Worm (Caenorhabditis elegans) whole organism, L2 larva: Measurements from ENCODE around the gene nmr-2.

Source experiments
- C34F6.9 ChIP-seq: fragments of 150-350 bp; optimal IDR thresholded peaks from 2 replicates; lab custom pipeline; 2014; ENCODE audit warnings: missing biosample characterization, missing genetic modification characterization
- F13H6.1 ChIP-seq: sonication (generic microtip); optimal IDR thresholded peaks from 2 replicates; lab custom pipeline; 2016; ENCODE audit warnings: missing genetic modification characterization, missing compliant biosample characterization
- R02D3.7 ChIP-seq: fragments of 150-350 bp; optimal IDR thresholded peaks from 2 replicates; lab custom pipeline; 2014; ENCODE audit warnings: missing biosample characterization, missing genetic modification characterization
- ZK546.5 ChIP-seq: sonication (generic microtip); optimal IDR thresholded peaks from 2 replicates; lab custom pipeline; 2017; ENCODE audit warnings: missing biosample characterization, missing genetic modification characterization
- alr-1 ChIP-seq: fragments of 150-350 bp; optimal IDR thresholded peaks from 2 replicates; lab custom pipeline; 2014; ENCODE audit warnings: missing biosample characterization, missing genetic modification characterization
- aly-2 ChIP-seq: fragments of 150-350 bp; optimal IDR thresholded peaks from 2 replicates; lab custom pipeline; 2014; ENCODE audit warnings: missing biosample characterization, missing genetic modification characterization
- ama-1 ChIP-seq: fragments of 150-350 bp; optimal IDR thresholded peaks from 2 replicates; lab custom pipeline; 2018; ENCODE audit warnings: inconsistent platforms
- blmp-1 ChIP-seq: sonication (generic microtip); optimal IDR thresholded peaks from 2 replicates; lab custom pipeline; 2017; ENCODE audit warnings: missing genetic modification characterization, mild to moderate bottlenecking, missing compliant biosample characterization, antibody characterized with exemption, moderate library complexity; ENCODE audit not compliant: insufficient read depth
- ceh-82 ChIP-seq: fragments of 150-350 bp; optimal IDR thresholded peaks from 2 replicates; lab custom pipeline; 2014; ENCODE audit warnings: missing biosample characterization, missing genetic modification characterization
- crh-2 ChIP-seq: sonication (generic microtip); optimal IDR thresholded peaks from 2 replicates; lab custom pipeline; 2017; ENCODE audit warnings: missing biosample characterization, missing genetic modification characterization
- elt-1 ChIP-seq: fragments of 150-350 bp; optimal IDR thresholded peaks from 2 replicates; lab custom pipeline; 2014; ENCODE audit warnings: missing biosample characterization, missing genetic modification characterization
- elt-3 ChIP-seq: sonication (generic microtip); optimal IDR thresholded peaks from 2 replicates; lab custom pipeline; 2017; ENCODE audit warnings: missing biosample characterization, missing genetic modification characterization
- fos-1 ChIP-seq: fragments of 150-350 bp; optimal IDR thresholded peaks from 2 replicates; lab custom pipeline; 2014; ENCODE audit warnings: missing biosample characterization, missing genetic modification characterization
- gmeb-1 ChIP-seq: fragments of 150-350 bp; optimal IDR thresholded peaks from 2 replicates; lab custom pipeline; 2014; ENCODE audit warnings: missing biosample characterization, missing genetic modification characterization
- lin-39 ChIP-seq: fragments of 150-350 bp; optimal IDR thresholded peaks from 2 replicates; lab custom pipeline; 2014; ENCODE audit warnings: missing biosample characterization, missing genetic modification reagents, missing genetic modification characterization
- lsy-2 ChIP-seq, 2 experiments: fragments of 150-350 bp in 1 of 2; sonication (generic microtip) in 1 of 2; optimal IDR thresholded peaks; 2 replicates each; lab custom pipeline; 2014 to 2017; ENCODE audit warnings: missing biosample characterization in 2 of 2, missing genetic modification characterization in 2 of 2
- mbf-1 ChIP-seq: sonication (generic microtip); optimal IDR thresholded peaks from 2 replicates; lab custom pipeline; 2017; ENCODE audit warnings: missing biosample characterization, missing genetic modification characterization
- mdl-1 ChIP-seq, 2 experiments: fragments of 150-350 bp in 1 of 2; sonication (generic microtip) in 1 of 2; optimal IDR thresholded peaks; 2 replicates each; lab custom pipeline; 2017; ENCODE audit warnings: missing biosample characterization in 2 of 2, missing genetic modification characterization in 2 of 2
- nhr-10 ChIP-seq: sonication (generic microtip); optimal IDR thresholded peaks from 2 replicates; lab custom pipeline; 2017; ENCODE audit warnings: missing biosample characterization, missing genetic modification characterization
- nhr-11 ChIP-seq: fragments of 150-350 bp; optimal IDR thresholded peaks from 2 replicates; lab custom pipeline; 2014; ENCODE audit warnings: missing biosample characterization, missing genetic modification characterization
- nhr-12 ChIP-seq: fragments of 150-350 bp; optimal IDR thresholded peaks from 2 replicates; lab custom pipeline; 2014; ENCODE audit warnings: missing biosample characterization, missing genetic modification characterization
- nhr-129 ChIP-seq: fragments of 150-350 bp; optimal IDR thresholded peaks from 2 replicates; lab custom pipeline; 2014; ENCODE audit warnings: missing biosample characterization, missing genetic modification characterization
- nhr-21 ChIP-seq: fragments of 150-350 bp; optimal IDR thresholded peaks from 2 replicates; lab custom pipeline; 2014; ENCODE audit warnings: missing biosample characterization, missing genetic modification characterization
- nhr-237 ChIP-seq: fragments of 150-350 bp; optimal IDR thresholded peaks from 2 replicates; lab custom pipeline; 2014; ENCODE audit warnings: missing biosample characterization, missing genetic modification characterization
- nhr-25 ChIP-seq: fragments of 150-350 bp; sonication (generic microtip); optimal IDR thresholded peaks from 3 replicates; lab custom pipeline; 2014; ENCODE audit warnings: missing biosample characterization, missing genetic modification characterization
- nhr-6 ChIP-seq: fragments of 150-350 bp; optimal IDR thresholded peaks from 2 replicates; lab custom pipeline; 2014; ENCODE audit warnings: missing biosample characterization, missing genetic modification characterization
- nhr-77 ChIP-seq: fragments of 150-350 bp; optimal IDR thresholded peaks from 2 replicates; lab custom pipeline; 2014; ENCODE audit warnings: missing biosample characterization, missing genetic modification characterization
- peb-1 ChIP-seq: fragments of 150-350 bp; optimal IDR thresholded peaks from 2 replicates; lab custom pipeline; 2014; ENCODE audit warnings: missing biosample characterization, missing genetic modification characterization
- sem-4 ChIP-seq: fragments of 150-350 bp; optimal IDR thresholded peaks from 2 replicates; lab custom pipeline; 2014; ENCODE audit warnings: missing biosample characterization, missing genetic modification reagents, missing genetic modification characterization
- skn-1 ChIP-seq: sonication (generic microtip); optimal IDR thresholded peaks from 2 replicates; lab custom pipeline; 2017; ENCODE audit warnings: missing biosample characterization, missing genetic modification characterization
- sma-9 ChIP-seq, 2 experiments: fragments of 150-350 bp in 1 of 2; sonication (generic microtip) in 1 of 2; optimal IDR thresholded peaks; 2 replicates each; lab custom pipeline; 2014 to 2016; ENCODE audit warnings: missing genetic modification characterization in 2 of 2, mild to moderate bottlenecking in 1 of 2, missing biosample characterization in 1 of 2, missing compliant biosample characterization in 1 of 2, missing genetic modification reagents in 1 of 2, moderate library complexity in 1 of 2
- snpc-4 ChIP-seq: fragments of 150-350 bp; optimal IDR thresholded peaks from 2 replicates; lab custom pipeline; 2014; ENCODE audit warnings: missing biosample characterization, missing genetic modification characterization
- unc-39 ChIP-seq: fragments of 150-350 bp; optimal IDR thresholded peaks from 2 replicates; lab custom pipeline; 2014; ENCODE audit warnings: missing biosample characterization, missing genetic modification characterization
- unc-55 ChIP-seq: fragments of 150-350 bp; sonication (generic microtip); optimal IDR thresholded peaks from 3 replicates; lab custom pipeline; 2014; ENCODE audit warnings: missing biosample characterization, missing genetic modification reagents, missing genetic modification characterization
- unc-62 ChIP-seq: fragments of 150-350 bp; optimal IDR thresholded peaks from 2 replicates; lab custom pipeline; 2014; ENCODE audit warnings: missing biosample characterization, missing genetic modification reagents, missing genetic modification characterization
- zag-1 ChIP-seq: fragments of 150-350 bp; optimal IDR thresholded peaks from 2 replicates; lab custom pipeline; 2014; ENCODE audit warnings: missing biosample characterization, missing genetic modification characterization
- ztf-1 ChIP-seq: fragments of 200-800 bp; sonication (Bioruptor generic); conservative IDR thresholded peaks from 2 replicates; pipeline ENCODE4 v1.3.6; 2022; ENCODE audit warnings: missing genetic modification characterization, missing compliant biosample characterization
- ztf-11 ChIP-seq: sonication (generic microtip); optimal IDR thresholded peaks from 2 replicates; lab custom pipeline; 2017; ENCODE audit warnings: missing biosample characterization, missing genetic modification characterization

Gene nmr-2

ce11 chrV:14993620-14994019 lies 17.8 kb downstream of the nmr-2 start, which contains the start of gene fil-1:
TSS of gene fil-1 (plus strand) at chrV:14993838.
- no peak for TF ChIP-seq ceh-82
- peak; percentile 60 for TF ChIP-seq sma-9 (GFP tag; optimal IDR thresholded peaks at IDR 0.05; lab: Kevin White, UChicago)
- TF ChIP-seq sma-9 (tag; optimal IDR thresholded peaks at IDR 0.05; lab: Kevin White, UChicago): no peak
- TF ChIP-seq mdl-1 (tag; optimal IDR thresholded peaks at IDR 0.05; lab: Kevin White, UChicago): no peak
- peak; percentile 40 for TF ChIP-seq fos-1 (tag; lab: Kevin White, UChicago)
- TF ChIP-seq, all 48 proteins: peak for 2

ce11 chrV:14992627-14993117 lies 18.8 kb downstream of the nmr-2 start, which contains the start of gene T01C3.3:
TSS of gene T01C3.3 (minus strand) at chrV:14992677.
- no peak for TF ChIP-seq C34F6.9 (tag; lab: Kevin White, UChicago)
- no peak for TF ChIP-seq mbf-1 (tag; lab: Kevin White, UChicago)
- TF ChIP-seq unc-39 (tag; lab: Kevin White, UChicago): no peak
- TF ChIP-seq unc-62 (GFP tag; lab: Kevin White, UChicago): no peak
- no peak for TF ChIP-seq ama-1 (lab: Kevin White, UChicago)
- no peak for TF ChIP-seq ZK546.5 (tag; lab: Kevin White, UChicago)

- TF ChIP-seq lsy-2 (tag; optimal IDR thresholded peaks at IDR 0.05; lab: Kevin White, UChicago): no peak
- TF ChIP-seq ztf-1 (GFP tag; lab: Robert Waterston, UW): no peak
- no peak for TF ChIP-seq crh-2 (tag; lab: Kevin White, UChicago)
- TF ChIP-seq gmeb-1 (tag; lab: Kevin White, UChicago): no peak
- no peak for TF ChIP-seq nhr-10 (tag; lab: Kevin White, UChicago)
- TF ChIP-seq C34F6.9 (tag; lab: Kevin White, UChicago): no peak
- TF ChIP-seq skn-1: no peak
- TF ChIP-seq aly-2 (tag; lab: Kevin White, UChicago): no peak
Observed at ce11 chrV:14991489-14991888, 20.0 kb downstream of the nmr-2 start.

- TF ChIP-seq nhr-129 (tag; lab: Kevin White, UChicago) (peak; percentile 12), nhr-77 (tag; lab: Kevin White, UChicago) (no peak), F13H6.1 (tag; lab: Kevin White, UChicago) (no peak), snpc-4 (tag; lab: Kevin White, UChicago) (no peak), lsy-2 (tag; optimal IDR thresholded peaks at IDR 0.05; lab: Kevin White, UChicago) (peak in 1 of 2 experiments; percentile 67), nhr-25 (tag; lab: Kevin White, UChicago) (peak; percentile 6), unc-39 (tag; lab: Kevin White, UChicago) (no peak), elt-1 (tag; lab: Kevin White, UChicago) (no peak), crh-2 (tag; lab: Kevin White, UChicago) (peak; percentile 13), unc-55 (GFP tag; lab: Kevin White, UChicago) (peak; percentile 69), nhr-11 (tag; lab: Kevin White, UChicago) (no peak), peb-1 (tag; lab: Kevin White, UChicago) (no peak), gmeb-1 (tag; lab: Kevin White, UChicago) (peak; percentile 82), ztf-1 (GFP tag; lab: Robert Waterston, UW) (no peak), lin-39 (tag; lab: Kevin White, UChicago) (no peak), R02D3.7 (tag; lab: Kevin White, UChicago) (peak; percentile 84), sma-9 (GFP tag; optimal IDR thresholded peaks at IDR 0.05; lab: Kevin White, UChicago) (peak; percentile 21), sma-9 (tag; optimal IDR thresholded peaks at IDR 0.05; lab: Kevin White, UChicago) (no peak), sem-4 (tag; lab: Kevin White, UChicago) (no peak)
Observed at ce11 chrV:14990843-14991242, 20.6 kb downstream of the nmr-2 start, which contains the start of the genes cdt-2 and T01C3.2. TSS of gene cdt-2 (minus strand) at chrV:14991126. TSS of gene T01C3.2 (plus strand) at chrV:14991168.

ce11 chrV:14984593-14984992 lies 26.9 kb downstream of the nmr-2 start, which contains the start of gene F02D8.4:
TSS of gene F02D8.4 (plus strand) at chrV:14984893.
- TF ChIP-seq C34F6.9 (tag; lab: Kevin White, UChicago): peak; percentile 4
- TF ChIP-seq aly-2 (tag; lab: Kevin White, UChicago): no peak

- TF ChIP-seq ztf-1 (GFP tag; lab: Robert Waterston, UW) (no peak), unc-55 (GFP tag; lab: Kevin White, UChicago) (no peak), peb-1 (tag; lab: Kevin White, UChicago) (no peak), sma-9 (GFP tag; optimal IDR thresholded peaks at IDR 0.05; lab: Kevin White, UChicago) (no peak), sma-9 (tag; optimal IDR thresholded peaks at IDR 0.05; lab: Kevin White, UChicago) (no peak), aly-2 (tag; lab: Kevin White, UChicago) (no peak), ama-1 (lab: Kevin White, UChicago) (no peak), ztf-11 (tag; lab: Kevin White, UChicago) (no peak), C34F6.9 (tag; lab: Kevin White, UChicago) (no peak), F13H6.1 (tag; lab: Kevin White, UChicago) (no peak), zag-1 (tag; lab: Kevin White, UChicago) (no peak), lsy-2 (tag; optimal IDR thresholded peaks at IDR 0.05; lab: Kevin White, UChicago) (no peak), nhr-12 (no peak), skn-1 (no peak), nhr-237 (no peak), ceh-82 (no peak), alr-1 (tag; lab: Kevin White, UChicago) (no peak), elt-3 (no peak), nhr-21 (no peak), blmp-1 (tag; lab: Kevin White, UChicago) (no peak), nhr-6 (no peak)
- TF ChIP-seq, all 48 proteins: peak for 0
Observed at ce11 chrV:14979937-14980336, 31.5 kb downstream of the nmr-2 start, which contains the start of gene xbx-1. TSS of gene xbx-1 (plus strand) at chrV:14980237.
